Fruit fly (Drosophila melanogaster): ENCODE data around the gene RabGGTb.
A peak's percentile ranks its signal among the peaks of the same experiment; 100 is the strongest.

Gene RabGGTb

DNA sequence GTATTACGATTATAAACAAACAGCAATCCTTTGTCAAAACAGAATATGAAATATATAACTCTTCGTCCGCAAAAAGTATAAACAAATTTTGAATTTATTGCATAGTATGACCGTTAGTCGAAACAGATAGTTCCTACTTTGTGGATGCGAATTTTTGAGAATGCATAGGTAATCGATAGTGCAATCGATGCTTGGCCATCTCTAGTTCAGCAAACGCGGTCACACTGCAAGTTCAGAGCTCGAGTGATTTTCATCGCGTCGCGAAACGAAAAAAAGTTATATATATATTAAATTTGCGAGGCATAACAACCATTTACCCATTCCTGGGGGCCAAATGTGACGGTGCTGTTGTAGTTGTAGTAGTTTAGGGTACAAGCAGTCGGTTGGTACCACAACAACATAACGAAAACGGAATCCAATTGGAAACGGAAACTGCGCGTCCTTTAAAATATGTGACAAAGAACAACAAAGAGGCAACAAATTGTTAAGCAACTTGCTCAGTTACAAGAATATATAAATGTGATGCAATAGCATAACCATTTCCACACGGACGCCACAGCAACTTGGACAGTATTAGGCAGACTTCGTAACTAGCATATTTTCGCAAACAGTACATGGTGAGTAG lies 21.8 kb upstream of the RabGGTb start, which contains the start of gene CG2991 (continued):
- TF ChIP-seq Dfd (GFP tag; optimal IDR thresholded peaks at IDR 0.05) = no peak
- TF ChIP-seq CG2712 (tag; optimal IDR thresholded peaks at IDR 0.05) = peak; percentile 56
- TF ChIP-seq cato (GFP tag; optimal IDR thresholded peaks at IDR 0.05; ENCODE audit: borderline replicate concordance) = no peak
- no peak for TF ChIP-seq al (GFP tag; IDR thresholded peaks at IDR 0.05)
- no peak for TF ChIP-seq CG11695 (GFP tag; IDR thresholded peaks at IDR 0.05)
- no peak for TF ChIP-seq CG7928 (GFP tag; optimal IDR thresholded peaks at IDR 0.05)
- TF ChIP-seq CG8765 (GFP tag; IDR thresholded peaks at IDR 0.05) = no peak
- no peak for TF ChIP-seq h (optimal IDR thresholded peaks at IDR 0.05)
- no peak for TF ChIP-seq Side (GFP tag; optimal IDR thresholded peaks at IDR 0.05)
- no peak for TF ChIP-seq sqz (GFP tag; optimal IDR thresholded peaks at IDR 0.05)
- no peak for TF ChIP-seq Neu2 (GFP tag; optimal IDR thresholded peaks at IDR 0.05; ENCODE audit: borderline replicate concordance)
- peak; percentile 63 for TF ChIP-seq Mad (GFP tag; optimal IDR thresholded peaks at IDR 0.05)
- peak; percentile 49 for TF ChIP-seq lilli (GFP tag; optimal IDR thresholded peaks at IDR 0.05)
- peak; percentile 48 for TF ChIP-seq gro (GFP tag; optimal IDR thresholded peaks at IDR 0.05)
- TF ChIP-seq Xbp1 (GFP tag; optimal IDR thresholded peaks at IDR 0.05) = peak; percentile 28
- no peak for TF ChIP-seq CG17186 (GFP tag; optimal IDR thresholded peaks at IDR 0.05)
- TF ChIP-seq lbe (GFP tag; optimal IDR thresholded peaks at IDR 0.05) = peak; percentile 55
- TF ChIP-seq B-H2 (GFP tag; optimal IDR thresholded peaks at IDR 0.05) = peak; percentile 64
- TF ChIP-seq CG13775 (GFP tag; optimal IDR thresholded peaks at IDR 0.05) = no peak
- peak; percentile 56 for TF ChIP-seq CTCF (GFP tag; optimal IDR thresholded peaks at IDR 0.05)
- TF ChIP-seq CG5180 (GFP tag; optimal IDR thresholded peaks at IDR 0.05) = peak; percentile 18
- peak; percentile 41 for TF ChIP-seq CG2120 (GFP tag; optimal IDR thresholded peaks at IDR 0.05)
- TF ChIP-seq Tbp (GFP tag; optimal IDR thresholded peaks at IDR 0.05) = no peak
- no peak for TF ChIP-seq D19B (GFP tag; optimal IDR thresholded peaks at IDR 0.05)
- peak; percentile 81 for TF ChIP-seq hbn (GFP tag; IDR thresholded peaks at IDR 0.05; ENCODE audit: partially characterized antibody)
- TF ChIP-seq ash1 (GFP tag; optimal IDR thresholded peaks at IDR 0.05) = no peak
- peak; percentile 94 for TF ChIP-seq Dref (GFP tag; IDR thresholded peaks at IDR 0.05)
- no peak for TF ChIP-seq CG3163 (GFP tag; optimal IDR thresholded peaks at IDR 0.05)
- no peak for TF ChIP-seq CG11723 (GFP tag; optimal IDR thresholded peaks at IDR 0.05)
- peak; percentile 80 for TF ChIP-seq ato (GFP tag; IDR thresholded peaks at IDR 0.05; ENCODE audit: partially characterized antibody)
- peak; percentile 52 for TF ChIP-seq Jarid2 (GFP tag; optimal IDR thresholded peaks at IDR 0.05)
- TF ChIP-seq CG8290 (GFP tag; optimal IDR thresholded peaks at IDR 0.05) = no peak
- peak in 1 of 2 experiments; percentile 75 for TF ChIP-seq CG8290 (tag; optimal IDR thresholded peaks at IDR 0.05)
- TF ChIP-seq CG10366 (GFP tag; IDR thresholded peaks at IDR 0.05) = no peak
- TF ChIP-seq CG9437 (GFP tag; optimal IDR thresholded peaks at IDR 0.05) = peak; percentile 19
- TF ChIP-seq CG10565 (GFP tag; optimal IDR thresholded peaks at IDR 0.05) = no peak
- TF ChIP-seq gcm2 (GFP tag; optimal IDR thresholded peaks at IDR 0.05) = peak; percentile 24
- no peak for TF ChIP-seq CG10274 (GFP tag; optimal IDR thresholded peaks at IDR 0.05)
- peak; percentile 74 for TF ChIP-seq CG1603 (tag; optimal IDR thresholded peaks at IDR 0.05)
- peak; percentile 55 for TF ChIP-seq vvl (GFP tag; IDR thresholded peaks at IDR 0.05)
- no peak for TF ChIP-seq tio (GFP tag; optimal IDR thresholded peaks at IDR 0.05)
- no peak for TF ChIP-seq onecut (GFP tag; IDR thresholded peaks at IDR 0.05)
- TF ChIP-seq CG2678 (tag; optimal IDR thresholded peaks at IDR 0.05) = peak; percentile 12
- no peak for TF ChIP-seq CG12744 (GFP tag; optimal IDR thresholded peaks at IDR 0.05)
- TF ChIP-seq Bdp1 (GFP tag; optimal IDR thresholded peaks at IDR 0.05) = no peak
- TF ChIP-seq NC2β (GFP tag; optimal IDR thresholded peaks at IDR 0.05) = peak; percentile 25
- no peak for TF ChIP-seq slp2 (GFP tag; optimal IDR thresholded peaks at IDR 0.05)
- peak; percentile 87 for TF ChIP-seq Ets97D (GFP tag; optimal IDR thresholded peaks at IDR 0.05)
- TF ChIP-seq HLH4C (GFP tag; IDR thresholded peaks at IDR 0.05; ENCODE audit: partially characterized antibody) = peak; percentile 59; the same call in 2 of the 3 replicates
- TF ChIP-seq rib (GFP tag; IDR thresholded peaks at IDR 0.05) = peak; percentile 38; the same call in 1 of the 2 replicates
- TF ChIP-seq Hand (GFP tag; optimal IDR thresholded peaks at IDR 0.05) = no peak
- peak; percentile 77 for TF ChIP-seq CG30020 (tag; optimal IDR thresholded peaks at IDR 0.05)

Measured in whole organism, embryonic.